Worm (Caenorhabditis elegans): ENCODE data around the gene srv-6.

Gene srv-6

ce11 chrX:4219487-4219886, 37.4 kb upstream of the srv-6 start (continued):
- TF ChIP-seq nhr-77 (tag; optimal IDR thresholded peaks at IDR 0.05), result no peak
- TF ChIP-seq tbx-2 (tag; optimal IDR thresholded peaks at IDR 0.05), result no peak
- peak; percentile 78 for TF ChIP-seq nhr-71 (tag; optimal IDR thresholded peaks at IDR 0.05)
- peak; percentile 54 for TF ChIP-seq nhr-19 (GFP tag; conservative IDR thresholded peaks at IDR 0.05)
- TF ChIP-seq hlh-17 (GFP tag; optimal IDR thresholded peaks at IDR 0.05; ENCODE audit: borderline replicate concordance), result no peak

- no peak for TF ChIP-seq pax-3 (tag; optimal IDR thresholded peaks at IDR 0.05)
- peak; percentile 49 for TF ChIP-seq mep-1 (tag; optimal IDR thresholded peaks at IDR 0.05)
- no peak for TF ChIP-seq hpl-2 (GFP tag; optimal IDR thresholded peaks at IDR 0.05)
- no peak for TF ChIP-seq aly-2 (tag; optimal IDR thresholded peaks at IDR 0.05)
- TF ChIP-seq lsy-2 (tag; optimal IDR thresholded peaks at IDR 0.05), result peak; percentile 12 to 80
- peak; percentile 22 for TF ChIP-seq zag-1 (tag; optimal IDR thresholded peaks at IDR 0.05)
- TF ChIP-seq fos-1 (tag; optimal IDR thresholded peaks at IDR 0.05), result peak; percentile 70
- TF ChIP-seq dsc-1 (tag; optimal IDR thresholded peaks at IDR 0.05), result peak; percentile 19
- TF ChIP-seq fkh-8 (tag; optimal IDR thresholded peaks at IDR 0.05), result peak; percentile 17
- peak in 2 of 3 experiments; percentile 20 to 25 for TF ChIP-seq ceh-82 (tag; optimal IDR thresholded peaks at IDR 0.05)
- peak; percentile 28 for TF ChIP-seq rnt-1 (tag; optimal IDR thresholded peaks at IDR 0.05)
These were observed 34.7 kb upstream of the srv-6 start for ce11 chrX:4222200-4222599.

DNA sequence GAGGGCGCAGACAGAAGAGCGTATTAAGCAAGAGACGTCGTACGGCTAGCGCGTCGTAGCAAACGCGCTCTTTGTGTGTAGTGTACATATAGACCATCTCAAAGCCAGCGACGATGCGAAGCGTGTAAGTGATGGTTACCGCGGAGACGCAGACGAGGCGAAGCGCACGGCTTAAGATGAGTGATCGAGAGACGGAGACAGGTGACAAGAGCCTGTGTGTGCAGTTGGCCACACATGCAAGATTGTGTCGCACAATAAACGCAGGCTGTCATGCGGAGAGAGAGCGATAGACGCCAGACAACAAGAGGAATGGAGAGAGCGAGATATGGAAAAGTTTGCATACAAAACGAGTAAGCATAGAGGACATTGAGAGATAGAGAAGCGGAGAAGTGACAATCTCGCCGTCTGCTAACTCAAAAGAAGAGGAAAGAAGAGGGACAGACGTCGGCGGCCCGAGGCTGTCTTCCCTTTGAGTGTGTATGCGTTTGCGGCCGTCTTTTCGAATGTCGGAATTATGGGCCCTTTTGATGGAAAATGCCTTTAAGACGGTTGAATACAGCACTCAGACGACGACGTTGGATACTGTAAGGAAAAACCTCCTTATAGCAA, 34.0 kb upstream of the srv-6 start:
- peak; percentile 94 for TF ChIP-seq sox-4 (tag; optimal IDR thresholded peaks at IDR 0.05)
- TF ChIP-seq mep-1 (tag; optimal IDR thresholded peaks at IDR 0.05), result peak; percentile 65
- peak in 1 of 2 experiments; percentile 73 for TF ChIP-seq egl-27 (tag; optimal IDR thresholded peaks at IDR 0.05)
- no peak for TF ChIP-seq unc-62 (GFP tag; optimal IDR thresholded peaks at IDR 0.05)
- TF ChIP-seq ceh-82 (tag; optimal IDR thresholded peaks at IDR 0.05), result peak; percentile 45 to 51 (median 49)
- TF ChIP-seq ceh-8 (GFP tag; optimal IDR thresholded peaks at IDR 0.05), result peak; percentile 44
- no peak for TF ChIP-seq Y116A8C.19 (tag; optimal IDR thresholded peaks at IDR 0.05; ENCODE audit: borderline replicate concordance)
- no peak for TF ChIP-seq unc-30 (tag; optimal IDR thresholded peaks at IDR 0.05)
- TF ChIP-seq jun-1 (tag; optimal IDR thresholded peaks at IDR 0.05), result peak; percentile 91
- peak; percentile 53 to 68 for TF ChIP-seq lin-35 (GFP tag; optimal IDR thresholded peaks at IDR 0.05)
- no peak for TF ChIP-seq nhr-237 (tag; optimal IDR thresholded peaks at IDR 0.05)
- peak; percentile 67 for TF ChIP-seq mab-9 (GFP tag; IDR thresholded peaks at IDR 0.05)
- no peak for TF ChIP-seq nhr-84 (tag; optimal IDR thresholded peaks at IDR 0.05)
- TF ChIP-seq nhr-47 (tag; optimal IDR thresholded peaks at IDR 0.05), result peak; percentile 97
- TF ChIP-seq nhr-12 (tag; optimal IDR thresholded peaks at IDR 0.05), result no peak
- peak; percentile 61 for TF ChIP-seq fkh-4 (tag; optimal IDR thresholded peaks at IDR 0.05; ENCODE audit: borderline replicate concordance)
- TF ChIP-seq aha-1 (tag; optimal IDR thresholded peaks at IDR 0.05), result peak; percentile 1
- peak; percentile 50 for TF ChIP-seq efl-3 (GFP tag; optimal IDR thresholded peaks at IDR 0.05)
- TF ChIP-seq hlh-17 (GFP tag; optimal IDR thresholded peaks at IDR 0.05; ENCODE audit: borderline replicate concordance), result no peak
- TF ChIP-seq nhr-28 (tag; optimal IDR thresholded peaks at IDR 0.05), result peak; percentile 49
- no peak for TF ChIP-seq pqm-1 (tag; optimal IDR thresholded peaks at IDR 0.05)
- TF ChIP-seq ztf-4 (tag; optimal IDR thresholded peaks at IDR 0.05), result peak; percentile 95
- TF ChIP-seq tlp-1 (tag; optimal IDR thresholded peaks at IDR 0.05), result no peak
- TF ChIP-seq irx-1 (tag; optimal IDR thresholded peaks at IDR 0.05), result peak; percentile 91
- peak; percentile 63 to 86 for TF ChIP-seq lsy-2 (tag; optimal IDR thresholded peaks at IDR 0.05)
- TF ChIP-seq blmp-1 (tag; optimal IDR thresholded peaks at IDR 0.05), result peak; percentile 6
- TF ChIP-seq C16A3.4 (tag; optimal IDR thresholded peaks at IDR 0.05), result no peak
- TF ChIP-seq swsn-7 (tag; optimal IDR thresholded peaks at IDR 0.05), result peak; percentile 98
- TF ChIP-seq zag-1 (tag; optimal IDR thresholded peaks at IDR 0.05), result no peak
- TF ChIP-seq C04F5.9 (tag; optimal IDR thresholded peaks at IDR 0.05), result peak; percentile 86
- TF ChIP-seq egl-13 (tag; optimal IDR thresholded peaks at IDR 0.05), result peak; percentile 96
- no peak for TF ChIP-seq C34B4.2 (tag; optimal IDR thresholded peaks at IDR 0.05)
- peak; percentile 96 for TF ChIP-seq lin-14 (GFP tag; optimal IDR thresholded peaks at IDR 0.05)
- peak; percentile 88 for TF ChIP-seq nhr-11 (tag; optimal IDR thresholded peaks at IDR 0.05)
- peak; percentile 97 for TF ChIP-seq nhr-20 (tag; optimal IDR thresholded peaks at IDR 0.05)
- peak; percentile 18 for TF ChIP-seq snpc-4 (tag; optimal IDR thresholded peaks at IDR 0.05)
- TF ChIP-seq rnt-1 (tag; optimal IDR thresholded peaks at IDR 0.05), result peak; percentile 60
- TF ChIP-seq mdl-1 (tag; optimal IDR thresholded peaks at IDR 0.05), result peak in 1 of 2 experiments; percentile 54
- TF ChIP-seq F16B12.6 (tag; optimal IDR thresholded peaks at IDR 0.05), result no peak
